Worm (Caenorhabditis elegans) whole organism, late embryonic: Measurements from ENCODE around the gene Y4C6B.3.

Source experiments
- F13H6.1 ChIP-seq: sonication (generic microtip); optimal IDR thresholded peaks from 2 replicates; lab custom pipeline; 2016; ENCODE audit warnings: missing genetic modification characterization, missing compliant biosample characterization
- ahr-1 ChIP-seq: sonication (generic microtip); optimal IDR thresholded peaks from 2 replicates; lab custom pipeline; 2016; ENCODE audit warnings: missing genetic modification characterization, missing compliant biosample characterization
- che-1 ChIP-seq: sonication (generic microtip); optimal IDR thresholded peaks from 2 replicates; lab custom pipeline; 2016; ENCODE audit warnings: mild to moderate bottlenecking, missing genetic modification characterization, missing compliant biosample characterization
- ets-4 ChIP-seq: sonication (generic microtip); optimal IDR thresholded peaks from 2 replicates; lab custom pipeline; 2016; ENCODE audit warnings: missing genetic modification characterization, missing compliant biosample characterization

DNA sequence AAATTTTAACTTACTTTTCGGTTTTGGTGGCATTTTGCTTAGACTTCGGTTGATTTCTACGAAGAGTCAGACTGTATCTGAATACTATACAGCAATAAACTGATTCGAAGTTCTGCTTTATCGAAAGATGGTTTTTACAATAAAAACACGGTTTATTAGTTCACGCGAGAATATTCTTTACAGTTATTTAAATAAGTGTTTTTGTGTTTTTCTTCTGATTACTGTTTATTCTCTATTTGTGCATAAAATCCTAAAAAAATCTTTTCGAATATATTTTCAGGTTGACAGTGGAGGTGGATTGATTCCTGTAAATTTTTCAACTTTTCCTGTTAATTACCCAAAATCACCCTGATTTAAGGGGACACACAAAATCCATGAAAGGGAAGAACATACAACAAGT lies 26.2 kb upstream of the Y4C6B.3 start, which contains the start of gene ZK354.8:
- TF ChIP-seq F13H6.1 (tag; lab: Kevin White, UChicago) (no peak), ahr-1 (tag; lab: Kevin White, UChicago) (no peak), ets-4 (tag; lab: Kevin White, UChicago) (no peak), che-1 (tag; lab: Kevin White, UChicago) (no peak)
